Worm (Caenorhabditis elegans) whole organism, L4 larva: ENCODE data around the gene C42D8.1.

ENCODE experiments used
- F10B5.3 ChIP-seq: sonication (generic microtip); optimal IDR thresholded peaks from 2 replicates; lab custom pipeline; 2016; ENCODE audit warnings: mild to moderate bottlenecking, missing genetic modification characterization, missing compliant biosample characterization
- F37D6.2 ChIP-seq: sonication (generic microtip); optimal IDR thresholded peaks from 2 replicates; lab custom pipeline; 2016; ENCODE audit warnings: mild to moderate bottlenecking, missing genetic modification characterization, missing compliant biosample characterization
- R02D3.7 ChIP-seq: fragments of 150-350 bp; sonication (generic microtip); optimal IDR thresholded peaks from 3 replicates; lab custom pipeline; 2014; ENCODE audit warnings: missing biosample characterization, missing genetic modification characterization
- T26A8.4 ChIP-seq: fragments of 200-800 bp; sonication (Bioruptor generic); IDR thresholded peaks from 2 replicates; pipeline ENCODE4 v1.3.6; 2022; ENCODE audit warnings: missing genetic modification characterization, missing compliant biosample characterization
- Y105C5A.15 ChIP-seq: fragments of 200-800 bp; sonication (Bioruptor generic); IDR thresholded peaks from 2 replicates; pipeline ENCODE4 v1.3.6; 2022; ENCODE audit warnings: missing genetic modification characterization, missing compliant biosample characterization
- Y5F2A.4 ChIP-seq: fragments of 200-800 bp; sonication (Bioruptor generic); optimal IDR thresholded peaks from 2 replicates; lab custom pipeline; 2018; ENCODE audit warnings: mild to moderate bottlenecking, missing genetic modification characterization, missing compliant biosample characterization
- ZK337.2 ChIP-seq: fragments of 200-800 bp; sonication (Bioruptor generic); IDR thresholded peaks from 2 replicates; pipeline ENCODE4 v1.3.6; 2022; ENCODE audit warnings: missing genetic modification reagents, missing genetic modification characterization, missing compliant biosample characterization
- aha-1 ChIP-seq: fragments of 150-350 bp; peaks from one replicate; lab custom pipeline; 2014; ENCODE audit warnings: missing biosample characterization, missing genetic modification characterization
- aly-2 ChIP-seq: sonication (generic microtip); optimal IDR thresholded peaks from 2 replicates; lab custom pipeline; 2018; ENCODE audit warnings: missing biosample characterization, missing genetic modification characterization
- ceh-28 ChIP-seq: fragments of 150-350 bp; optimal IDR thresholded peaks from 2 replicates; lab custom pipeline; 2014; ENCODE audit warnings: missing biosample characterization, missing genetic modification reagents, missing genetic modification characterization
- daf-12 ChIP-seq: fragments of 150-350 bp; optimal IDR thresholded peaks from 2 replicates; lab custom pipeline; 2014; ENCODE audit warnings: missing biosample characterization, missing genetic modification reagents, missing genetic modification characterization
- daf-16 ChIP-seq, 3 experiments: sonication (generic microtip); optimal IDR thresholded peaks; 2 replicates each; lab custom pipeline; 2016 to 2017; ENCODE audit warnings: missing genetic modification characterization in 3 of 3, missing genetic modification reagents in 3 of 3, mild to moderate bottlenecking in 2 of 3, missing compliant biosample characterization in 2 of 3, missing biosample characterization in 1 of 3, moderate library complexity in 1 of 3
- dve-1 ChIP-seq: sonication (generic microtip); optimal IDR thresholded peaks from 2 replicates; lab custom pipeline; 2017; ENCODE audit warnings: antibody characterized with exemption, mild to moderate bottlenecking, missing genetic modification characterization, missing compliant biosample characterization; ENCODE audit not compliant: insufficient read depth
- fos-1 ChIP-seq: fragments of 150-350 bp; optimal IDR thresholded peaks from 2 replicates; lab custom pipeline; 2014; ENCODE audit warnings: missing biosample characterization, missing genetic modification characterization
- gei-8 ChIP-seq: fragments of 200-800 bp; sonication (Bioruptor generic); optimal IDR thresholded peaks from 2 replicates; lab custom pipeline; 2018; ENCODE audit warnings: mild to moderate bottlenecking, missing genetic modification characterization, missing compliant biosample characterization
- hif-1 ChIP-seq, 2 experiments: sonication (generic microtip); optimal IDR thresholded peaks; 2 replicates each; lab custom pipeline; 2016 to 2017; ENCODE audit warnings: missing compliant biosample characterization in 2 of 2, missing genetic modification characterization in 2 of 2, missing genetic modification reagents in 2 of 2, missing genotype in 2 of 2, mild to moderate bottlenecking in 1 of 2
- hlh-11 ChIP-seq: fragments of 200-800 bp; sonication (Bioruptor generic); optimal IDR thresholded peaks from 2 replicates; lab custom pipeline; 2018; ENCODE audit warnings: mild to moderate bottlenecking, missing genetic modification characterization, missing compliant biosample characterization
- hlh-30 ChIP-seq: sonication (generic microtip); optimal IDR thresholded peaks from 2 replicates; lab custom pipeline; 2017; ENCODE audit warnings: antibody characterized with exemption, mild to moderate bottlenecking, missing genetic modification characterization, missing compliant biosample characterization; ENCODE audit not compliant: insufficient read depth
- hmg-1.1 ChIP-seq: fragments of 200-800 bp; sonication (Bioruptor generic); IDR thresholded peaks from 2 replicates; pipeline ENCODE4 v1.3.6; 2022; ENCODE audit warnings: missing genetic modification reagents, missing genetic modification characterization, missing compliant biosample characterization
- lim-7 ChIP-seq: fragments of 200-800 bp; sonication (Bioruptor generic); IDR thresholded peaks from 2 replicates; pipeline ENCODE4 v1.3.6; 2022; ENCODE audit warnings: missing genetic modification characterization, missing compliant biosample characterization
- lin-13 ChIP-seq: fragments of 150-350 bp; optimal IDR thresholded peaks from 2 replicates; lab custom pipeline; 2014; ENCODE audit warnings: missing biosample characterization, missing genetic modification reagents, missing genetic modification characterization
- lin-29 ChIP-seq: fragments of 200-800 bp; sonication (Bioruptor generic); IDR thresholded peaks from 2 replicates; pipeline ENCODE4 v1.3.6; 2022; ENCODE audit warnings: missing genetic modification reagents, missing genetic modification characterization, missing compliant biosample characterization
- lsy-2 ChIP-seq, 2 experiments: fragments of 150-350 bp in 1 of 2; sonication (generic microtip) in 1 of 2; optimal IDR thresholded peaks; 2 replicates each; lab custom pipeline; 2014 to 2017; ENCODE audit warnings: missing biosample characterization in 2 of 2, missing genetic modification characterization in 2 of 2
- mdl-1 ChIP-seq, 2 experiments: fragments of 150-350 bp in 1 of 2; sonication (generic microtip) in 1 of 2; optimal IDR thresholded peaks; 2 replicates each; lab custom pipeline; 2014 to 2017; ENCODE audit warnings: missing biosample characterization in 2 of 2, missing genetic modification characterization in 2 of 2
- mep-1 ChIP-seq: fragments of 150-350 bp; sonication (generic microtip); optimal IDR thresholded peaks from 3 replicates; lab custom pipeline; 2014; ENCODE audit warnings: missing biosample characterization, missing genetic modification characterization
- mxl-2 ChIP-seq: fragments of 200-800 bp; sonication (Bioruptor generic); conservative IDR thresholded peaks from 2 replicates; pipeline ENCODE4 v1.3.6; 2022; ENCODE audit warnings: missing genetic modification reagents, missing genetic modification characterization, missing compliant biosample characterization
- nhr-10 ChIP-seq: fragments of 150-350 bp; optimal IDR thresholded peaks from 2 replicates; lab custom pipeline; 2014; ENCODE audit warnings: missing biosample characterization, missing genetic modification characterization
- nhr-102 ChIP-seq: sonication (generic microtip); optimal IDR thresholded peaks from 2 replicates; lab custom pipeline; 2016; ENCODE audit warnings: mild to moderate bottlenecking, missing genetic modification characterization, moderate library complexity, missing compliant biosample characterization
- nhr-111 ChIP-seq: fragments of 200-800 bp; sonication (Bioruptor generic); optimal IDR thresholded peaks from 2 replicates; lab custom pipeline; 2018; ENCODE audit warnings: mild to moderate bottlenecking, missing genetic modification characterization, missing compliant biosample characterization
- nhr-28 ChIP-seq: fragments of 150-350 bp; optimal IDR thresholded peaks from 2 replicates; lab custom pipeline; 2014; ENCODE audit warnings: missing biosample characterization, missing genetic modification characterization
- nhr-41 ChIP-seq: fragments of 200-800 bp; sonication (Bioruptor generic); IDR thresholded peaks from 2 replicates; pipeline ENCODE4 v1.3.6; 2022; ENCODE audit warnings: missing genetic modification reagents, missing genetic modification characterization, missing compliant biosample characterization
- nhr-48 ChIP-seq: sonication (generic microtip); optimal IDR thresholded peaks from 2 replicates; lab custom pipeline; 2016; ENCODE audit warnings: mild to moderate bottlenecking, missing genetic modification characterization, missing compliant biosample characterization
- pha-4 ChIP-seq, 2 experiments: fragments of 150-350 bp in 1 of 2; fragments of 200-800 bp in 1 of 2; sonication (Bioruptor generic) in 1 of 2; IDR thresholded peaks in 1 of 2; optimal IDR thresholded peaks in 1 of 2; 2 replicates each; pipeline versions ENCODE4 v1.3.6 to Lab custom; 2014 to 2022; ENCODE audit warnings: missing genetic modification characterization in 2 of 2, missing genetic modification reagents in 2 of 2, missing biosample characterization in 1 of 2, missing compliant biosample characterization in 1 of 2
- php-3 ChIP-seq: fragments of 200-800 bp; sonication (Bioruptor generic); IDR thresholded peaks from 2 replicates; pipeline ENCODE4 v1.3.6; 2022; ENCODE audit warnings: missing genetic modification reagents, missing genetic modification characterization, missing compliant biosample characterization
- saeg-2 ChIP-seq: fragments of 200-800 bp; sonication (Bioruptor generic); IDR thresholded peaks from 2 replicates; pipeline ENCODE4 v1.3.6; 2022; ENCODE audit warnings: missing genetic modification reagents, missing genetic modification characterization, missing compliant biosample characterization
- snpc-1.2 ChIP-seq: fragments of 200-800 bp; sonication (Bioruptor generic); IDR thresholded peaks from 2 replicates; pipeline ENCODE4 v1.3.6; 2022; ENCODE audit warnings: missing genetic modification reagents, missing genetic modification characterization, missing compliant biosample characterization
- snpc-4 ChIP-seq: fragments of 150-350 bp; optimal IDR thresholded peaks from 2 replicates; lab custom pipeline; 2014; ENCODE audit warnings: missing biosample characterization, missing genetic modification characterization
- spr-3 ChIP-seq: fragments of 200-800 bp; sonication (Bioruptor generic); optimal IDR thresholded peaks from 2 replicates; lab custom pipeline; 2018; ENCODE audit warnings: mild to moderate bottlenecking, missing genetic modification characterization, missing compliant biosample characterization
- tra-1 ChIP-seq: fragments of 200-800 bp; sonication (Bioruptor generic); IDR thresholded peaks from 2 replicates; pipeline ENCODE4 v1.3.6; 2022; ENCODE audit warnings: missing genetic modification reagents, missing genetic modification characterization, missing compliant biosample characterization
- unc-39 ChIP-seq: sonication (generic microtip); optimal IDR thresholded peaks from 2 replicates; lab custom pipeline; 2017; ENCODE audit warnings: missing biosample characterization, missing genetic modification characterization
- unc-62 ChIP-seq, 3 experiments: fragments of 150-350 bp in 1 of 3; sonication (generic microtip); optimal IDR thresholded peaks in 2 of 3; peaks in 1 of 3; 1 replicate in 1 of 3; 2 replicates in 2 of 3; lab custom pipeline; 2014 to 2017; ENCODE audit warnings: missing biosample characterization in 3 of 3, missing genetic modification characterization in 3 of 3, missing genetic modification reagents in 3 of 3, missing genotype in 1 of 3
- vab-7 ChIP-seq: fragments of 200-800 bp; sonication (Bioruptor generic); IDR thresholded peaks from 2 replicates; pipeline ENCODE4 v1.3.6; 2022; ENCODE audit warnings: missing genetic modification reagents, missing genetic modification characterization, missing compliant biosample characterization
- zip-11 ChIP-seq: fragments of 200-800 bp; sonication (Bioruptor generic); IDR thresholded peaks from 2 replicates; pipeline ENCODE4 v1.3.6; 2022; ENCODE audit warnings: missing genetic modification characterization, missing compliant biosample characterization
- zip-2 ChIP-seq: fragments of 150-350 bp; optimal IDR thresholded peaks from 2 replicates; lab custom pipeline; 2014; ENCODE audit warnings: missing biosample characterization, missing genetic modification characterization
- ztf-7 ChIP-seq: fragments of 150-350 bp; optimal IDR thresholded peaks from 2 replicates; lab custom pipeline; 2014; ENCODE audit warnings: missing biosample characterization, missing genetic modification characterization

C42D8.1 gene

DNA sequence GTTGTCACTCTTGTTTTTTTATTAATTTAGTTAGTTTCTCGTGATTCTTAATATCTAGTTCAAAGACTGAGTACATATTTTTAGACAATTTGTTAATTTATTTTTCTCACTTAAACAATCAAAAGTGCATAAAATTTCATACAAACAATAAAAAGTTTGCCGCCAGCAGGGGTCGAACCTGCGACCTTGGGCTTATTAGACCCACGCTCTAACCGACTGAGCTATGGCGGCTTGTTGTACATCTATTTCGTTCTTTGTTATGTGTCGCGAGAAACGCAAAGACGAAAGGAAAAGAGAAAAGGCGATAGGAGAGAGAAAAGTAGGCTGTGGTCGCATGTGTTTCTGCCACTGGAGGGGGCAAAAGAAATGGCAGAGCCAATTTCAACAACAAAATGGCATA, 23.8 kb upstream of the C42D8.1 start (continued):
- TF ChIP-seq mep-1 (tag; lab: Kevin White, UChicago), result peak; percentile 94
- no peak for TF ChIP-seq aly-2 (tag; lab: Kevin White, UChicago)
- no peak for TF ChIP-seq ZK337.2 (GFP tag; lab: Robert Waterston, UW)
- TF ChIP-seq nhr-41, result peak; percentile 64; the same call in 1 of the 2 replicates
- peak; percentile 81 to 90 for TF ChIP-seq daf-16 (GFP tag; optimal IDR thresholded peaks at IDR 0.05; lab: Kevin White, UChicago)
- peak; percentile 74 for TF ChIP-seq daf-16 (tag; optimal IDR thresholded peaks at IDR 0.05; lab: Kevin White, UChicago)
- peak; percentile 95 for TF ChIP-seq vab-7
- TF ChIP-seq T26A8.4, result peak; percentile 90
- TF ChIP-seq F37D6.2 (tag; lab: Kevin White, UChicago), result peak; percentile 78
- peak; percentile 92 for TF ChIP-seq tra-1 (GFP tag; lab: Robert Waterston, UW)
- peak; percentile 93 for TF ChIP-seq snpc-1.2 (GFP tag; lab: Robert Waterston, UW)
- TF ChIP-seq unc-62 (GFP tag; optimal IDR thresholded peaks at IDR 0.05 in 1 of 2; lab: Kevin White, UChicago), result peak in 1 of 2 experiments; percentile 99
- no peak for TF ChIP-seq unc-62 (tag; optimal IDR thresholded peaks at IDR 0.05; lab: Kevin White, UChicago)
- peak; percentile 87 for TF ChIP-seq dve-1 (tag; lab: Kevin White, UChicago)
- 0 out of 2 replicates have a peak, but pooled peaks have one; percentile 40 for TF ChIP-seq zip-11 (GFP tag; lab: Robert Waterston, UW)
- TF ChIP-seq php-3, result peak; percentile 92
- peak; percentile 74 for TF ChIP-seq nhr-28
- TF ChIP-seq zip-2 (tag; lab: Kevin White, UChicago), result peak; percentile 74
- no peak for TF ChIP-seq unc-39 (tag; lab: Kevin White, UChicago)
- peak; percentile 87 for TF ChIP-seq ztf-7 (tag; lab: Kevin White, UChicago)
- TF ChIP-seq hlh-11 (tag; lab: Kevin White, UChicago), result peak; percentile 80
- TF ChIP-seq ceh-28 (tag; lab: Kevin White, UChicago), result no peak
- peak; percentile 97 for TF ChIP-seq hmg-1.1
- peak; percentile 82; the same call in 1 of the 2 replicates for TF ChIP-seq lin-29 (GFP tag; lab: Robert Waterston, UW)
- peak; percentile 91 for TF ChIP-seq saeg-2 (GFP tag; lab: Robert Waterston, UW)
- peak; percentile 86 for TF ChIP-seq nhr-102 (tag; lab: Kevin White, UChicago)
- TF ChIP-seq F10B5.3 (tag; lab: Kevin White, UChicago), result peak; percentile 63
- TF ChIP-seq Y105C5A.15 (GFP tag; lab: Robert Waterston, UW), result peak; percentile 86; the same call in 1 of the 2 replicates
- TF ChIP-seq R02D3.7, result peak; percentile 20
- TF ChIP-seq lin-13 (GFP tag; lab: Kevin White, UChicago), result peak; percentile 85
- TF ChIP-seq nhr-111 (GFP tag; lab: Kevin White, UChicago), result peak; percentile 91
- TF ChIP-seq Y5F2A.4 (GFP tag; lab: Kevin White, UChicago), result peak; percentile 74
- peak; percentile 86 for TF ChIP-seq gei-8 (GFP tag; lab: Kevin White, UChicago)
- TF ChIP-seq mdl-1 (tag; optimal IDR thresholded peaks at IDR 0.05; lab: Kevin White, UChicago), result peak in 1 of 2 experiments; percentile 84
- TF ChIP-seq daf-12 (tag; lab: Kevin White, UChicago), result no peak
- TF ChIP-seq mxl-2, result peak; percentile 86

DNA sequence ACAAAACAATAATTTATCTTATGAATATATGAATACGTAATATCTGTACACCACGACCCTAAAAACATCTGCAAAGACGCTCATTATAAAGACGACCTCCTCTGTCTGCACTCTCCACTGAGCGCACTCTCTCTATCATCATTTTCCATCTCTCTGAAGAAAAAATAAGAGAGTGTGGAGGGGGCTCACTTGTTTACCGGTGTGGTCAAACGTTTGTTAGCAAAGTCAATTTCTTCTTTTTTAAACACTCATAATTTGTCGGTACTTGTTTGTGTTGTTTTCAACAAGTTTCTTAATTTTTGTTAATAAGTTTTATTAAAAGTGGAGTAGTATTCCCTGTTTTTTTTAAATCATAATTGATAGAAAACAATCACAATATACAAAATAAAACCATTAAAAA, 23.1 kb upstream of the C42D8.1 start:
- TF ChIP-seq lim-7 (GFP tag; lab: Robert Waterston, UW), result no peak
- TF ChIP-seq mep-1 (tag; lab: Kevin White, UChicago), result peak; percentile 24
- TF ChIP-seq nhr-48 (tag; lab: Kevin White, UChicago), result no peak
- no peak for TF ChIP-seq aha-1 (tag; lab: Kevin White, UChicago)
- no peak for TF ChIP-seq ZK337.2 (GFP tag; lab: Robert Waterston, UW)
- TF ChIP-seq unc-62 (GFP tag; optimal IDR thresholded peaks at IDR 0.05 in 1 of 2; lab: Kevin White, UChicago), result peak in 1 of 2 experiments; percentile 35
- TF ChIP-seq unc-62 (tag; optimal IDR thresholded peaks at IDR 0.05; lab: Kevin White, UChicago), result no peak
- TF ChIP-seq pha-4 (GFP tag; IDR thresholded peaks at IDR 0.05; lab: Robert Waterston, UW), result no peak
- TF ChIP-seq pha-4 (tag; optimal IDR thresholded peaks at IDR 0.05; lab: Kevin White, UChicago), result no peak
- peak; percentile 12 for TF ChIP-seq hlh-30 (tag; lab: Kevin White, UChicago)
- TF ChIP-seq zip-11 (GFP tag; lab: Robert Waterston, UW), result no peak
- TF ChIP-seq fos-1 (tag; lab: Kevin White, UChicago), result no peak
- TF ChIP-seq nhr-10 (tag; lab: Kevin White, UChicago), result no peak
- TF ChIP-seq hif-1 (tag; optimal IDR thresholded peaks at IDR 0.05; lab: Kevin White, UChicago), result no peak
- no peak for TF ChIP-seq spr-3 (GFP tag; lab: Kevin White, UChicago)
- TF ChIP-seq dve-1 (tag; lab: Kevin White, UChicago), result peak; percentile 28
- peak in 1 of 2 experiments; percentile 27 for TF ChIP-seq lsy-2 (tag; optimal IDR thresholded peaks at IDR 0.05; lab: Kevin White, UChicago)
- no peak for TF ChIP-seq snpc-4 (tag; lab: Kevin White, UChicago)
- peak in 1 of 2 experiments; percentile 23 for TF ChIP-seq daf-16 (GFP tag; optimal IDR thresholded peaks at IDR 0.05; lab: Kevin White, UChicago)
- TF ChIP-seq daf-16 (tag; optimal IDR thresholded peaks at IDR 0.05; lab: Kevin White, UChicago), result peak; percentile 94
